Fruit fly (Drosophila melanogaster) ovary, adult (tissue): ENCODE data around the gene exex.

Experiments used
- CG17801 ChIP-seq: fragments of 200-800 bp; optimal IDR thresholded peaks from 2 replicates; lab custom pipeline; 2019; ENCODE audit warnings: missing biosample characterization, mild to moderate bottlenecking, missing genetic modification characterization, moderate library complexity; ENCODE audit not compliant: partially characterized antibody

exex gene

dm6 chr3L:7940558-7941238 lies 7.3 kb upstream of the exex start:
- no peak for TF ChIP-seq CG17801

dm6 chr3L:7941514-7941913 lies 6.5 kb upstream of the exex start:
- no peak for TF ChIP-seq CG17801

dm6 chr3L:7942403-7942952 lies 5.5 kb upstream of the exex start:
- no peak for TF ChIP-seq CG17801

dm6 chr3L:7943046-7943445 lies 4.9 kb upstream of the exex start:
- TF ChIP-seq CG17801: no peak

dm6 chr3L:7943950-7944349 lies 4.0 kb upstream of the exex start:
- TF ChIP-seq CG17801: no peak

dm6 chr3L:7946222-7946621 lies 1.8 kb upstream of the exex start, which contains the start of gene CG43880:
Gene CG43880, minus strand, starts transcription at chr3L:7946322.
- TF ChIP-seq CG17801: no peak

- no peak for TF ChIP-seq CG17801
These were observed 1.8 kb downstream of the exex start for dm6 chr3L:7949778-7950177.

dm6 chr3L:7951841-7952240 lies 3.9 kb downstream of the exex start:
- TF ChIP-seq CG17801: no peak

dm6 chr3L:7952560-7952959 lies 4.6 kb downstream of the exex start:
- no peak for TF ChIP-seq CG17801

dm6 chr3L:7952978-7953377 lies 5.0 kb downstream of the exex start:
- TF ChIP-seq CG17801: no peak

- no peak for TF ChIP-seq CG17801
These were observed 5.7 kb downstream of the exex start for dm6 chr3L:7953728-7954127.

- no peak for TF ChIP-seq CG17801
These were observed 7.0 kb downstream of the exex start for dm6 chr3L:7954967-7955366.

- no peak for TF ChIP-seq CG17801
These were observed 8.7 kb downstream of the exex start for dm6 chr3L:7956718-7957117.

- TF ChIP-seq CG17801: no peak
These were observed 10.1 kb downstream of the exex start for dm6 chr3L:7958083-7958482.

dm6 chr3L:7958590-7959180 lies 10.7 kb downstream of the exex start:
- no peak for TF ChIP-seq CG17801

- TF ChIP-seq CG17801: peak; percentile 62
These were observed 13.0 kb downstream of the exex start for dm6 chr3L:7960707-7961695.
